Worm (Caenorhabditis elegans): ENCODE results near the gene F26F4.9.
"Not testable (repeated sequence)": the region's sequence is repeated elsewhere in the genome, so short reads cannot be mapped to it uniquely, and the experiment has no call there.

Gene F26F4.9

DNA sequence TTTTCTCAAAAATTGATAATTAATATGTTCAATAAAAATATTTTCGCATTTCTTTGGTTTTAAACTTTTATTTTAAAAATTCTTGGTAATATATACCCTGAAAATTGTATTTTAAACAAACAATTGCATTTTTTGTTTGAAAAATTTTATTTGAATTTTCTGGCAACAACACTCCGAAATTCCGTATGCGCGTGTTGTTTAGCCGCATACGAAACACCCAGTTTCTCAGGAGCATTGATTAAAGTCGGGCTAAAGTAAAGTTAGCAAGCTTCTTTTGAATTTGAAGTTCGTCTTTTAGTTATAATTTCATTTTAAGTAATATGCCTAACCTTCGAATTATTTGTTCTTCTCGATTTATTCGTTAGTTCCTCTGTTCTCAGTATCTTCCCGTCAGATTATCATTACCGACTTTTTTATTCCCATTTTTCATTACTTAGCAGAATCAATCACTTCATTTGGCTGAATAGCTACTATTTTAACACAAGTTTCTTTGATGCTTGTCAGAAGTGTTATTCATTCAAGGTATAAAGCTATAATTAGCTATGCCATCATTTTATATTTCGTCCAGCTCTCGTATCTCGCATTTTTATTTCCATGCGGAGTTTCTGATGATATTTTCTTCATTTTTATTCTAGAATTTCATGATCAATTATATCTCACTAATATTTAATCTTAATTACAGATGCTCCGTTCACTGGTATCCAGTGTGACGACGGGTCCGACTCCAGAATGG lies 22.7 kb upstream of the F26F4.9 start, which contains the start of gene mrps-18C:
TSS of gene mrps-18C (plus strand) at position 683 of the 733 bp plus-strand sequence.
- TF ChIP-seq ceh-39 (tag; optimal IDR thresholded peaks at IDR 0.05): no peak
- no peak for TF ChIP-seq mep-1 (tag; optimal IDR thresholded peaks at IDR 0.05)
- TF ChIP-seq lin-32 (GFP tag; optimal IDR thresholded peaks at IDR 0.05): no peak
- TF ChIP-seq nhr-76 (tag; optimal IDR thresholded peaks at IDR 0.05): no peak
- TF ChIP-seq M03D4.4 (tag; optimal IDR thresholded peaks at IDR 0.05): no peak
- TF ChIP-seq nhr-12 (tag; optimal IDR thresholded peaks at IDR 0.05): no peak
- TF ChIP-seq lin-13 (tag; optimal IDR thresholded peaks at IDR 0.05): no peak
- no peak for TF ChIP-seq mls-2 (tag; optimal IDR thresholded peaks at IDR 0.05)
- TF ChIP-seq tbx-8 (GFP tag; optimal IDR thresholded peaks at IDR 0.05): no peak
- TF ChIP-seq nhr-237 (tag; optimal IDR thresholded peaks at IDR 0.05): no peak
- TF ChIP-seq cnd-1 (tag; optimal IDR thresholded peaks at IDR 0.05): no peak
- no peak for TF ChIP-seq sem-2 (GFP tag; optimal IDR thresholded peaks at IDR 0.05)

DNA sequence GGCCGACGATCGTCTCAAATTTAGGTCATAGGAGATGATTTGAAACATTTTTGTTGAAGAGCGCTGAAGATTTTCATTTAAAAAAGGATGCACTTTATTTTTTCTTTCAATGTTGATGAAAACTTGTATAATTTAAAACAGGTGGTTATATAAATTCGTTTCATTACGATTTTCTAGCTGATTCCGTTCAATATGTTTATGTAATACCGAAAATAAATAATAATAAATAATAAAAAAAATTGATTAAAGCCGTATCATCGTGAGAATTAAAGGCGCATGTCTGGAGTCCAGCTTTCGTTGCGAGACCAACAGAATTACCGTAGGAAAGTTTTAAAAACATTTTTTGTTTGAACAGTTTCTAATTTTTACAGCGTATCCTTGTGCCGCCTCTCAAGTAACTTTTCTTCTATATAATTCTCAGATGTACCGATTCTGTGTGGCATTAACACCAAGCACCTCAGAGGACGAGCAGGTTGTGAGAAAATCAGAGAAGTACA lies 19.9 kb upstream of the F26F4.9 start, which contains the start of the genes C26E6.12 and eri-9:
TSS of gene C26E6.12 (minus strand) at position 51 of the 497 bp plus-strand sequence.
TSS of gene eri-9 (plus strand) at position 248 of the 497 bp plus-strand sequence.
- TF ChIP-seq elt-3 (tag; optimal IDR thresholded peaks at IDR 0.05) (no peak), ham-2 (GFP tag; optimal IDR thresholded peaks at IDR 0.05) (no peak), ztf-11 (tag; optimal IDR thresholded peaks at IDR 0.05) (no peak), ces-1 (GFP tag; optimal IDR thresholded peaks at IDR 0.05) (no peak), mls-2 (tag; optimal IDR thresholded peaks at IDR 0.05) (no peak), lin-32 (GFP tag; optimal IDR thresholded peaks at IDR 0.05) (no peak), ceh-39 (tag; optimal IDR thresholded peaks at IDR 0.05) (no peak), ceh-83 (GFP tag; optimal IDR thresholded peaks at IDR 0.05) (no peak), flh-1 (GFP tag; optimal IDR thresholded peaks at IDR 0.05) (no peak), M03D4.4 (tag; optimal IDR thresholded peaks at IDR 0.05) (no peak), sptf-1 (tag; optimal IDR thresholded peaks at IDR 0.05) (no peak), lin-13 (tag; optimal IDR thresholded peaks at IDR 0.05) (no peak), snpc-4 (tag; optimal IDR thresholded peaks at IDR 0.05) (no peak)

ce11 chrIII:4930154-4930679 lies 17.9 kb upstream of the F26F4.9 start, which contains the start of gene set-2:
Gene set-2, minus strand, starts transcription at chrIII:4930204.
- TF ChIP-seq lsy-2 (tag; optimal IDR thresholded peaks at IDR 0.05): peak; percentile 15
- TF ChIP-seq cnd-1 (tag; optimal IDR thresholded peaks at IDR 0.05): no peak
- TF ChIP-seq sptf-1 (tag; optimal IDR thresholded peaks at IDR 0.05): peak; percentile 66
- TF ChIP-seq ces-1 (GFP tag; optimal IDR thresholded peaks at IDR 0.05): peak; percentile 21
- TF ChIP-seq pha-4 (tag; optimal IDR thresholded peaks at IDR 0.05): peak; percentile 9
- no peak for TF ChIP-seq hlh-1 (tag; optimal IDR thresholded peaks at IDR 0.05)

- no peak for TF ChIP-seq ceh-43 (GFP tag; optimal IDR thresholded peaks at IDR 0.05)
- TF ChIP-seq ces-1 (GFP tag; optimal IDR thresholded peaks at IDR 0.05): no peak
- no peak for TF ChIP-seq hlh-1 (tag; optimal IDR thresholded peaks at IDR 0.05)
- TF ChIP-seq ztf-11 (tag; optimal IDR thresholded peaks at IDR 0.05): no peak
- TF ChIP-seq ceh-83 (GFP tag; optimal IDR thresholded peaks at IDR 0.05): no peak
- no peak for TF ChIP-seq nhr-28 (tag; optimal IDR thresholded peaks at IDR 0.05)
- TF ChIP-seq lsy-2 (tag; optimal IDR thresholded peaks at IDR 0.05): no peak
- no peak for TF ChIP-seq blmp-1 (tag; optimal IDR thresholded peaks at IDR 0.05)
- TF ChIP-seq bed-3 (GFP tag; optimal IDR thresholded peaks at IDR 0.05): no peak
- TF ChIP-seq nhr-2 (tag; optimal IDR thresholded peaks at IDR 0.05): no peak
- TF ChIP-seq unc-39 (tag; optimal IDR thresholded peaks at IDR 0.05): no peak
- no peak for TF ChIP-seq nhr-12 (tag; optimal IDR thresholded peaks at IDR 0.05)
- TF ChIP-seq sem-2 (GFP tag; optimal IDR thresholded peaks at IDR 0.05): no peak
- TF ChIP-seq lin-13 (tag; optimal IDR thresholded peaks at IDR 0.05): no peak
- no peak for TF ChIP-seq unc-120 (tag; optimal IDR thresholded peaks at IDR 0.05; ENCODE audit: poor library complexity, severe bottlenecking)
- TF ChIP-seq elt-3 (tag; optimal IDR thresholded peaks at IDR 0.05): no peak
- TF ChIP-seq mep-1 (tag; optimal IDR thresholded peaks at IDR 0.05): no peak
- TF ChIP-seq nhr-76 (tag; optimal IDR thresholded peaks at IDR 0.05): no peak
These were observed 11.8 kb upstream of the F26F4.9 start for ce11 chrIII:4924134-4924533.

DNA sequence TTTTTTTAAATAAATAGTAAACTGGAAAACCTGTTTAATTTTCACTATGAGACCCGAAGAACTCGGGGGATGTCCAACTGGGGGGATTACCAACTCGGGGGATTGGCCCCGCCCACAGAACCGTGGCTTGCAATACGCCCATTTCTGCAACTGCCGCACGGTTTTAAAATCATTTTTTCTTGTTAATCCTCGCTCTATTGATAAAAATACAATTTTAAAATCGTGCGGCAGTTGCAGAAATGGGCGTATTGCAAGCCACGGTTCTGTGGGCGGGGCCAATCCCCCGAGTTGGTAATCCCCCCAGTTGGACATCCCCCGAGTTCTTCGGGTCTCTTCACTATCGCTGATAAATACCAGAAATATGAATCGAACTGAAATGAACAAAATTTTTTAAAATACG lies 9.7 kb upstream of the F26F4.9 start, which contains the start of gene mmab-1:
TSS of gene mmab-1 (minus strand) at position 95 of the 400 bp plus-strand sequence.
- TF ChIP-seq mep-1, blmp-1, ztf-11 (tag; optimal IDR thresholded peaks at IDR 0.05): not testable (repeated sequence)

Measured in whole organism, mixed stage, embryonic.